Worm (Caenorhabditis elegans) whole organism, young adult: ENCODE data around the gene C49C3.15.
A peak's percentile ranks its signal among the peaks of the same experiment; 100 is the strongest.

Experiments
- B0019.2 ChIP-seq: fragments of 200-800 bp; sonication (Bioruptor generic); conservative IDR thresholded peaks from 2 replicates; pipeline ENCODE4 v1.3.6; 2022; ENCODE audit warnings: missing genetic modification reagents, missing genetic modification characterization, missing compliant biosample characterization
- B0261.1 ChIP-seq: sonication (generic microtip); optimal IDR thresholded peaks from 2 replicates; lab custom pipeline; 2016; ENCODE audit warnings: mild to moderate bottlenecking, missing genetic modification characterization, moderate library complexity, missing compliant biosample characterization
- B0336.3 ChIP-seq: fragments of 200-800 bp; sonication (Bioruptor generic); IDR thresholded peaks from 2 replicates; pipeline ENCODE4 v1.3.6; 2022; ENCODE audit warnings: missing genetic modification characterization, missing compliant biosample characterization
- D2030.7 ChIP-seq: fragments of 200-800 bp; sonication (Bioruptor generic); IDR thresholded peaks from 2 replicates; pipeline ENCODE4 v1.3.6; 2022; ENCODE audit warnings: missing genetic modification reagents, missing genetic modification characterization, missing compliant biosample characterization
- F10E7.11 ChIP-seq: sonication (generic microtip); optimal IDR thresholded peaks from 2 replicates; lab custom pipeline; 2017; ENCODE audit warnings: mild to moderate bottlenecking, missing genetic modification characterization, moderate library complexity, missing compliant biosample characterization
- F22D6.2 ChIP-seq: sonication (generic microtip); optimal IDR thresholded peaks from 2 replicates; lab custom pipeline; 2016; ENCODE audit warnings: mild to moderate bottlenecking, missing genetic modification characterization, missing compliant biosample characterization
- F23B12.7 ChIP-seq: sonication (generic microtip); optimal IDR thresholded peaks from 2 replicates; lab custom pipeline; 2017; ENCODE audit warnings: missing genetic modification characterization, mild to moderate bottlenecking, missing compliant biosample characterization, antibody characterized with exemption, moderate library complexity; ENCODE audit not compliant: insufficient read depth
- F33H1.4 ChIP-seq: fragments of 200-800 bp; sonication (Bioruptor generic); IDR thresholded peaks from 2 replicates; pipeline ENCODE4 v1.3.6; 2022; ENCODE audit warnings: missing genetic modification reagents, missing genetic modification characterization, missing compliant biosample characterization
- T26A5.8 ChIP-seq: sonication (generic microtip); optimal IDR thresholded peaks from 2 replicates; lab custom pipeline; 2016; ENCODE audit warnings: missing genetic modification characterization, missing compliant biosample characterization
- Y67H2A.10 ChIP-seq: fragments of 200-800 bp; sonication (Bioruptor generic); conservative IDR thresholded peaks from 2 replicates; pipeline ENCODE4 v1.3.6; 2022; ENCODE audit warnings: missing genetic modification reagents, missing genetic modification characterization, missing compliant biosample characterization
- atf-7 ChIP-seq: sonication (generic microtip); optimal IDR thresholded peaks from 2 replicates; lab custom pipeline; 2017; ENCODE audit warnings: mild to moderate bottlenecking, missing genetic modification characterization, missing compliant biosample characterization
- attf-3 ChIP-seq: fragments of 200-800 bp; sonication (Bioruptor generic); conservative IDR thresholded peaks from 2 replicates; pipeline ENCODE4 v1.3.6; 2022; ENCODE audit warnings: missing genetic modification reagents, missing genetic modification characterization, missing compliant biosample characterization
- attf-5 ChIP-seq: fragments of 200-800 bp; sonication (Bioruptor generic); optimal IDR thresholded peaks from 2 replicates; lab custom pipeline; 2018; ENCODE audit warnings: mild to moderate bottlenecking, missing genetic modification characterization, missing compliant biosample characterization
- die-1 ChIP-seq: sonication (generic microtip); optimal IDR thresholded peaks from 2 replicates; lab custom pipeline; 2016; ENCODE audit warnings: missing genotype, mild to moderate bottlenecking, missing genetic modification characterization, missing compliant biosample characterization
- dpl-1 ChIP-seq: fragments of 150-350 bp; optimal IDR thresholded peaks from 2 replicates; lab custom pipeline; 2014; ENCODE audit warnings: missing biosample characterization, missing genetic modification reagents, missing genetic modification characterization
- ekl-4 ChIP-seq: fragments of 200-800 bp; sonication (Bioruptor generic); IDR thresholded peaks from 2 replicates; pipeline ENCODE4 v1.3.6; 2022; ENCODE audit warnings: missing genetic modification reagents, missing genetic modification characterization, missing compliant biosample characterization
- ets-4 ChIP-seq: fragments of 200-800 bp; sonication (Bioruptor generic); optimal IDR thresholded peaks from 2 replicates; lab custom pipeline; 2018; ENCODE audit warnings: mild to moderate bottlenecking, missing genetic modification characterization, missing compliant biosample characterization
- fkh-3 ChIP-seq: sonication (generic microtip); optimal IDR thresholded peaks from 2 replicates; lab custom pipeline; 2016; ENCODE audit warnings: mild to moderate bottlenecking, missing genetic modification characterization, missing compliant biosample characterization
- him-1 ChIP-seq: sonication (generic microtip); optimal IDR thresholded peaks from 2 replicates; lab custom pipeline; 2016; ENCODE audit warnings: missing genotype, missing genetic modification reagents, missing genetic modification characterization, missing compliant biosample characterization
- hlh-12 ChIP-seq: sonication (generic microtip); optimal IDR thresholded peaks from 2 replicates; lab custom pipeline; 2016; ENCODE audit warnings: missing genetic modification characterization, missing compliant biosample characterization
- hlh-26 ChIP-seq: fragments of 200-800 bp; sonication (Bioruptor generic); conservative IDR thresholded peaks from 2 replicates; pipeline ENCODE4 v1.3.6; 2022; ENCODE audit warnings: missing genetic modification reagents, missing genetic modification characterization, missing compliant biosample characterization
- hmg-20 ChIP-seq: fragments of 200-800 bp; sonication (Bioruptor generic); IDR thresholded peaks from 2 replicates; pipeline ENCODE4 v1.3.6; 2022; ENCODE audit warnings: missing genetic modification reagents, missing genetic modification characterization, missing compliant biosample characterization
- hrde-1 ChIP-seq: sonication (generic microtip); optimal IDR thresholded peaks from 2 replicates; lab custom pipeline; 2016; ENCODE audit warnings: missing genetic modification characterization, mild to moderate bottlenecking, missing compliant biosample characterization, moderate library complexity, missing genotype, missing genetic modification reagents, borderline replicate concordance
- lag-1 ChIP-seq: fragments of 200-800 bp; sonication (Bioruptor generic); IDR thresholded peaks from 2 replicates; pipeline ENCODE4 v1.3.6; 2022; ENCODE audit warnings: missing genetic modification reagents, missing genetic modification characterization, missing compliant biosample characterization
- let-526 ChIP-seq: fragments of 200-800 bp; sonication (Bioruptor generic); IDR thresholded peaks from 2 replicates; pipeline ENCODE4 v1.3.6; 2022; ENCODE audit warnings: missing genetic modification reagents, missing genetic modification characterization, missing compliant biosample characterization
- let-607 ChIP-seq, 2 experiments: fragments of 200-800 bp in 1 of 2; sonication (Bioruptor generic) in 1 of 2; sonication (generic microtip) in 1 of 2; optimal IDR thresholded peaks; 2 replicates each; lab custom pipeline; 2016 to 2018; ENCODE audit warnings: mild to moderate bottlenecking in 2 of 2, missing compliant biosample characterization in 2 of 2, missing genetic modification characterization in 2 of 2, moderate library complexity in 2 of 2, missing genotype in 1 of 2
- lin-35 ChIP-seq, 3 experiments: fragments of 150-350 bp in 2 of 3; sonication (generic microtip) in 1 of 3; optimal IDR thresholded peaks; 2 replicates each; lab custom pipeline; 2014 to 2018; ENCODE audit warnings: missing biosample characterization in 3 of 3, missing genetic modification characterization in 3 of 3, missing genetic modification reagents in 3 of 3
- lir-1 ChIP-seq: fragments of 200-800 bp; sonication (Bioruptor generic); conservative IDR thresholded peaks from 2 replicates; pipeline ENCODE4 v1.3.6; 2022; ENCODE audit warnings: missing genetic modification reagents, missing genetic modification characterization, missing compliant biosample characterization
- lsl-1 ChIP-seq: fragments of 200-800 bp; sonication (Bioruptor generic); optimal IDR thresholded peaks from 2 replicates; lab custom pipeline; 2018; ENCODE audit warnings: mild to moderate bottlenecking, missing genetic modification characterization, moderate library complexity, missing compliant biosample characterization
- madf-3 ChIP-seq: fragments of 200-800 bp; sonication (Bioruptor generic); IDR thresholded peaks from 2 replicates; pipeline ENCODE4 v1.3.6; 2022; ENCODE audit warnings: missing genetic modification reagents, missing genetic modification characterization, missing compliant biosample characterization
- mes-4 ChIP-seq: sonication (generic microtip); optimal IDR thresholded peaks from 2 replicates; lab custom pipeline; 2016; ENCODE audit warnings: missing genotype, missing genetic modification characterization, missing compliant biosample characterization
- nfyb-1 ChIP-seq: fragments of 200-800 bp; sonication (Bioruptor generic); IDR thresholded peaks from 2 replicates; pipeline ENCODE4 v1.3.6; 2022; ENCODE audit warnings: missing genetic modification reagents, missing genetic modification characterization, missing compliant biosample characterization
- nhr-90 ChIP-seq: sonication (generic microtip); optimal IDR thresholded peaks from 2 replicates; lab custom pipeline; 2016; ENCODE audit warnings: missing genotype, mild to moderate bottlenecking, missing genetic modification characterization, missing compliant biosample characterization
- pha-4 ChIP-seq: fragments of 150-350 bp; sonication (generic microtip); optimal IDR thresholded peaks from 2 replicates; lab custom pipeline; 2014; ENCODE audit warnings: missing biosample characterization, missing genetic modification reagents, missing genetic modification characterization
- sea-2 ChIP-seq: fragments of 200-800 bp; sonication (Bioruptor generic); IDR thresholded peaks from 2 replicates; pipeline ENCODE4 v1.3.6; 2022; ENCODE audit warnings: missing genetic modification characterization, missing compliant biosample characterization
- snpc-1.1 ChIP-seq: sonication (generic microtip); optimal IDR thresholded peaks from 2 replicates; lab custom pipeline; 2017; ENCODE audit warnings: missing genetic modification characterization, mild to moderate bottlenecking, missing compliant biosample characterization, antibody characterized with exemption, moderate library complexity, missing genotype, missing genetic modification reagents; ENCODE audit not compliant: insufficient read depth
- snpc-1.3 ChIP-seq: sonication (generic microtip); optimal IDR thresholded peaks from 2 replicates; lab custom pipeline; 2017; ENCODE audit warnings: missing genetic modification characterization, mild to moderate bottlenecking, missing compliant biosample characterization, antibody characterized with exemption, moderate library complexity, missing genotype, missing genetic modification reagents; ENCODE audit not compliant: insufficient read depth
- snpc-4 ChIP-seq, 5 experiments: fragments of 150-350 bp in 1 of 5; sonication (generic microtip) in 4 of 5; optimal IDR thresholded peaks; 2 replicates each; lab custom pipeline; 2014 to 2018; ENCODE audit warnings: missing genetic modification characterization in 5 of 5, missing biosample characterization in 3 of 5, antibody characterized with exemption in 2 of 5, mild to moderate bottlenecking in 2 of 5, missing compliant biosample characterization in 2 of 5, missing genotype in 2 of 5, moderate library complexity in 2 of 5, missing genetic modification reagents in 1 of 5
- tbp1 ChIP-seq: fragments of 200-800 bp; sonication (Bioruptor generic); optimal IDR thresholded peaks from 2 replicates; lab custom pipeline; 2018; ENCODE audit warnings: mild to moderate bottlenecking, missing genetic modification characterization, missing compliant biosample characterization
- tbx-9 ChIP-seq: sonication (generic microtip); optimal IDR thresholded peaks from 2 replicates; lab custom pipeline; 2016; ENCODE audit warnings: borderline replicate concordance, missing genetic modification characterization, inconsistent platforms, missing compliant biosample characterization
- unc-62 ChIP-seq: fragments of 150-350 bp; optimal IDR thresholded peaks from 2 replicates; lab custom pipeline; 2014; ENCODE audit warnings: missing biosample characterization, missing genetic modification reagents, missing genetic modification characterization
- zfh-2 ChIP-seq: fragments of 200-800 bp; sonication (Bioruptor generic); conservative IDR thresholded peaks from 2 replicates; pipeline ENCODE4 v1.3.6; 2022; ENCODE audit warnings: missing genetic modification reagents, missing genetic modification characterization, missing compliant biosample characterization
- ztf-18 ChIP-seq: sonication (generic microtip); optimal IDR thresholded peaks from 2 replicates; lab custom pipeline; 2016; ENCODE audit warnings: missing genotype, mild to moderate bottlenecking, missing genetic modification characterization, missing compliant biosample characterization
- ztf-22 ChIP-seq: fragments of 200-800 bp; sonication (Bioruptor generic); optimal IDR thresholded peaks from 2 replicates; lab custom pipeline; 2018; ENCODE audit warnings: mild to moderate bottlenecking, missing genetic modification characterization, moderate library complexity, missing compliant biosample characterization
- ztf-26 ChIP-seq: sonication (generic microtip); optimal IDR thresholded peaks from 2 replicates; lab custom pipeline; 2017; ENCODE audit warnings: missing genetic modification characterization, missing compliant biosample characterization
- ztf-28 ChIP-seq: fragments of 200-800 bp; sonication (Bioruptor generic); IDR thresholded peaks from 2 replicates; pipeline ENCODE4 v1.3.6; 2022; ENCODE audit warnings: missing genetic modification reagents, missing genetic modification characterization, missing compliant biosample characterization

C49C3.15 gene

DNA sequence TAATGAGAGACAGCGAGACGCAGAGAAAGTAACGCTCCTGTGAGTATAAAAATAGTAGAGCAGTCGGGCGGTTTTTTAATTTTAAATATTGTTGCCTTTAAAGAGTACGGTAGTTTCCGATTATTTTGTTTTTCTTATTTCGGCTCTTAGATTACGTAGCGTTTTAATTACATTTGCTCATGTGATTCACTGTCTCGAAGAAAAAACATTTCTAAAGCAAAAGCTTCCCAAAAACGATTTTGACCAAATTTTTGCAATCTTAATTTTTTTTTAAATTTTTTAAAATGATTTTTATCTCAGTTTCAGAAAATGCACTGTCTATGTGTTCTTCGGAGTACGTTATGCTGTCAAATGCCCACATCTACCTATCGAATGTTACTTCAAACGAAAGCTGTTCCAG lies 42.1 kb downstream of the C49C3.15 start, which contains the start of gene haf-1:
TSS of gene haf-1 (plus strand) at position 301 of the 400 bp plus-strand sequence.
- TF ChIP-seq B0019.2: no peak
- TF ChIP-seq nhr-90 (tag; lab: Kevin White, UChicago): no peak
- TF ChIP-seq ets-4 (GFP tag; lab: Kevin White, UChicago): no peak
- no peak for TF ChIP-seq nfyb-1
- no peak for TF ChIP-seq mes-4
- no peak for TF ChIP-seq ztf-28 (GFP tag; lab: Robert Waterston, UW)
- TF ChIP-seq F22D6.2 (tag; lab: Kevin White, UChicago): no peak
- TF ChIP-seq ztf-18 (tag; lab: Kevin White, UChicago): no peak
- no peak for TF ChIP-seq let-607 (tag; optimal IDR thresholded peaks at IDR 0.05; lab: Kevin White, UChicago)
- no peak for TF ChIP-seq B0336.3 (GFP tag; lab: Robert Waterston, UW)
- no peak for TF ChIP-seq tbp1 (GFP tag; lab: Kevin White, UChicago)
- TF ChIP-seq T26A5.8: no peak
- TF ChIP-seq D2030.7 (GFP tag; lab: Robert Waterston, UW): no peak
- no peak for TF ChIP-seq snpc-4 (GFP tag; optimal IDR thresholded peaks at IDR 0.05; lab: Kevin White, UChicago)
- no peak for TF ChIP-seq snpc-4 (tag; optimal IDR thresholded peaks at IDR 0.05; lab: Kevin White, UChicago)
- no peak for TF ChIP-seq madf-3 (GFP tag; lab: Robert Waterston, UW)
- no peak for TF ChIP-seq hmg-20
- no peak for TF ChIP-seq F23B12.7
- TF ChIP-seq attf-3: no peak
- TF ChIP-seq ztf-26 (tag; lab: Kevin White, UChicago): no peak
- TF ChIP-seq him-1 (tag; lab: Kevin White, UChicago): no peak

DNA sequence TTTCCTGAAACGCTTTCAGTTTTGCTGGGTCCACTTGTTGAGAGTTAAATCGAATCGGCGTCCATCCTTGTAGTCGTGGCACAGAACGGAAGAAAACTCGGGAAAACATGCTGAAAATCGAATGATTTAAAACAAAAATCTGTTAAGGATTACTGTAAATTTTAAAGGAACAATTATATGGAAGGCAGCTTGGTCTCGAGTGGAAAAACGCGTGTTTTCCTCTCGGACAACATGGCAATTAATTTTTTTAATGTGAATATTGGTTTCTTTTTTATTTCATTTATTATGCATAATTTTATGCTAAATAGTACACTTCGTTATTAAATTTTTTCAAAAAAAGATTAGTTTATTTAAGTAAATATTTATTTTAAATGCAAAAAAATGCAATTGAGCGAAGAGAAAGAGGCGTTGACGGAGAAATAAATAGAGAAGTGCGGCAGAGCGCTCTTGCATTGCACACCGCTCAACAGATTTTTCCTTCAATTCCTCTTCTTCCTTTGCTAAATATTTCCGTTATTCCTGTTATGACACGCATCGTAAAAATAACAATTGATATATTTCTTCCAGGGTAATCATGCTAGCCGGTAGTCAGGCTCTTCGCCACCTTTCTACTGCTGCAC lies 46.1 kb downstream of the C49C3.15 start, which contains the start of the genes C30H6.9 and dlat-2:
TSS of gene C30H6.9 (minus strand) at position 110 of the 620 bp plus-strand sequence.
TSS of gene dlat-2 (plus strand) at position 566 of the 620 bp plus-strand sequence.
- TF ChIP-seq T26A5.8 (no peak), let-526 (GFP tag; lab: Robert Waterston, UW) (no peak), hlh-12 (tag; lab: Kevin White, UChicago) (no peak), lsl-1 (GFP tag; lab: Kevin White, UChicago) (peak; percentile 73), lir-1 (GFP tag; lab: Robert Waterston, UW) (no peak), snpc-1.3 (tag; lab: Kevin White, UChicago) (no peak), F10E7.11 (tag; lab: Kevin White, UChicago) (no peak), sea-2 (GFP tag; lab: Robert Waterston, UW) (no peak), lag-1 (GFP tag; lab: Robert Waterston, UW) (no peak), ekl-4 (no peak), Y67H2A.10 (GFP tag; lab: Robert Waterston, UW) (no peak), ets-4 (GFP tag; lab: Kevin White, UChicago) (no peak), F33H1.4 (GFP tag; lab: Robert Waterston, UW) (peak; percentile 80), hlh-26 (GFP tag; lab: Robert Waterston, UW) (no peak), zfh-2 (GFP tag; lab: Robert Waterston, UW) (no peak), snpc-1.1 (tag; lab: Kevin White, UChicago) (no peak), pha-4 (tag; lab: Kevin White, UChicago) (no peak), tbx-9 (no peak), F23B12.7 (no peak), dpl-1 (no peak), attf-5 (GFP tag; lab: Kevin White, UChicago) (peak; percentile 32), B0261.1 (tag; lab: Kevin White, UChicago) (no peak), ztf-22 (GFP tag; lab: Kevin White, UChicago) (no peak), mes-4 (no peak), fkh-3 (tag; lab: Kevin White, UChicago) (no peak), atf-7 (tag; lab: Kevin White, UChicago) (no peak), lin-35 (GFP tag; optimal IDR thresholded peaks at IDR 0.05; lab: Kevin White, UChicago) (no peak), unc-62 (GFP tag; lab: Kevin White, UChicago) (no peak), hrde-1 (no peak), nfyb-1 (no peak), madf-3 (GFP tag; lab: Robert Waterston, UW) (no peak), die-1 (tag; lab: Kevin White, UChicago) (no peak)
